Fruit fly (Drosophila melanogaster): ENCODE results near the gene mRpL9.

DNA sequence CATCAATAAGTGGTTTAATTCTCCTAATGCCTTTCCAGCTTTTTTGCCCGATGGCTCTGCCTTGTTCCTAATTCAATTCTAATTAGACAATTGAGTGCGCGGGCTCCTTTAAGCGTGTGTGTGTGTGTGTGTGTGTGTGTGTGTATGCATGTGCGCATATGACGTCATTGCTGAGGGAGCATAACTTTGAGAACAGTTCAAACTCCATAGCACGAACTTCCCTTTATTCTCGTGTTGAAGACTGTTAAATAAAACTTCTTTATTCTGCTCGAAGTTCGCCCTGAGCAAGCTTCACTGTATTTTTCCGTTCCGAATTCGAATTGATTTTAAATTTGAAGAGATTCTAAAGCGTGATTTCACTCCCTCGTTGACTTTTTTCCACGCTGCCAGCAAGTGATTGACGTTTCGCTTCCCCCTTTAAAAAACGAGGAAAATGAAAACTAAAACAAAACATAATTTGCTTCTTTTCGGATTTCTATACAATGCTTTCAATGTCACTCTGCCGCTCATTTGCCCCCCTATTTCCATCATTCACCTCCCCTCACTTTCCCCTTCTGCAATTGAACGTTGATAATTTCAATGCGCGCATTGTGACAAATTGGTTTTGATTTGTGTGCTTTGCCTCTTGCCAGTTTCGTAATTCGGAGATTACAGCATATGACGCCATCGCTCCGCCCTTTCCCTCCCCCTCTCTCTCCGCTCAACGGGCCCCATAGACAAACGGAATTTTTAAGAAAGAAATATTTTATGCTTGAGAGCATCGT lies 38.1 kb upstream of the mRpL9 start:
- no peak for TF ChIP-seq h (optimal IDR thresholded peaks at IDR 0.05)
- TF ChIP-seq insv (optimal IDR thresholded peaks at IDR 0.05), result no peak
- no peak for TF ChIP-seq psq (optimal IDR thresholded peaks at IDR 0.05)
